Fruit fly (Drosophila melanogaster) whole organism, adult: Measurements from ENCODE around the gene TwdlH.

Experiments
- CG11617 ChIP-seq: fragments of 200-800 bp; sonication (Bioruptor generic); optimal IDR thresholded peaks from 2 replicates; lab custom pipeline; 2017; ENCODE audit warnings: mild to moderate bottlenecking, missing biosample characterization, missing genetic modification reagents, missing genetic modification characterization
- CG5204 ChIP-seq: fragments of 200-800 bp; sonication (Bioruptor generic); optimal IDR thresholded peaks from 2 replicates; lab custom pipeline; 2016; ENCODE audit warnings: missing biosample characterization, missing genetic modification characterization
- pad ChIP-seq: fragments of 200-800 bp; sonication (Bioruptor generic); optimal IDR thresholded peaks from 3 replicates; lab custom pipeline; 2017; ENCODE audit warnings: missing biosample characterization, missing genetic modification characterization, mild to moderate bottlenecking, moderate library complexity, missing genetic modification reagents
- toe ChIP-seq: fragments of 200-800 bp; sonication (Bioruptor generic); optimal IDR thresholded peaks from 2 replicates; lab custom pipeline; 2016; ENCODE audit warnings: missing biosample characterization, missing genetic modification characterization

dm6 chr3R:26671525-26672132 lies 38.1 kb downstream of the TwdlH start:
- TF ChIP-seq CG11617 (GFP tag; lab: Kevin White, UChicago) (no peak), toe (GFP tag; lab: Kevin White, UChicago) (no peak), pad (GFP tag; lab: Kevin White, UChicago) (no peak), CG5204 (GFP tag; lab: Kevin White, UChicago) (peak; percentile 16)
